Fruit fly (Drosophila melanogaster) whole organism, prepupa: Measurements from ENCODE around the gene Wwox.

Experiments used
- CG10631 ChIP-seq: fragments of 200-800 bp; sonication (Bioruptor generic); optimal IDR thresholded peaks from 2 replicates; lab custom pipeline; 2016; ENCODE audit warnings: missing biosample characterization, missing genetic modification characterization
- CG11762 ChIP-seq: fragments of 200-800 bp; sonication (Bioruptor generic); optimal IDR thresholded peaks from 3 replicates; lab custom pipeline; 2016; ENCODE audit warnings: missing biosample characterization, missing genetic modification characterization; ENCODE audit not compliant: insufficient read depth
- CG11902 ChIP-seq: fragments of 200-800 bp; sonication (Bioruptor generic); optimal IDR thresholded peaks from 3 replicates; lab custom pipeline; 2016; ENCODE audit warnings: missing biosample characterization, missing genetic modification characterization
- CG15336 ChIP-seq: fragments of 200-800 bp; sonication (Bioruptor generic); IDR thresholded peaks from 2 replicates; pipeline ENCODE4 v1.3.6; 2022; ENCODE audit warnings: missing biosample characterization, missing genetic modification characterization
- CG1621 ChIP-seq: fragments of 200-800 bp; sonication (Bioruptor generic); optimal IDR thresholded peaks from 3 replicates; lab custom pipeline; 2018; ENCODE audit warnings: missing biosample characterization, mild to moderate bottlenecking, missing genetic modification characterization
- CG16779 ChIP-seq: fragments of 200-800 bp; sonication (Bioruptor generic); optimal IDR thresholded peaks from 3 replicates; lab custom pipeline; 2017; ENCODE audit warnings: missing biosample characterization, mild to moderate bottlenecking, missing genetic modification characterization
- CG3032 ChIP-seq: fragments of 200-800 bp; optimal IDR thresholded peaks from 2 replicates; lab custom pipeline; 2019; ENCODE audit warnings: missing biosample characterization, mild to moderate bottlenecking, missing genetic modification characterization, moderate library complexity
- CG31627 ChIP-seq: fragments of 200-800 bp; sonication (Bioruptor generic); optimal IDR thresholded peaks from 3 replicates; lab custom pipeline; 2016; ENCODE audit warnings: missing biosample characterization, missing genetic modification characterization
- CG4318 ChIP-seq: fragments of 200-800 bp; sonication (Bioruptor generic); optimal IDR thresholded peaks from 3 replicates; lab custom pipeline; 2017; ENCODE audit warnings: missing biosample characterization, mild to moderate bottlenecking, missing genetic modification characterization
- CG6163 ChIP-seq: fragments of 200-800 bp; sonication (Bioruptor generic); IDR thresholded peaks from 3 replicates; pipeline ENCODE4 v1.3.6; 2022; ENCODE audit warnings: missing biosample characterization, missing genetic modification characterization
- CG6276 ChIP-seq: fragments of 200-800 bp; sonication (Bioruptor generic); optimal IDR thresholded peaks from 2 replicates; lab custom pipeline; 2017; ENCODE audit warnings: missing biosample characterization, mild to moderate bottlenecking, missing genetic modification characterization
- CG6792 ChIP-seq: fragments of 200-800 bp; sonication (Bioruptor generic); optimal IDR thresholded peaks from 3 replicates; lab custom pipeline; 2016; ENCODE audit warnings: missing biosample characterization, missing genetic modification characterization
- CG6808 ChIP-seq: fragments of 200-800 bp; sonication (Bioruptor generic); optimal IDR thresholded peaks from 3 replicates; lab custom pipeline; 2017; ENCODE audit warnings: missing biosample characterization, missing genetic modification characterization, mild to moderate bottlenecking, moderate library complexity, missing genetic modification reagents
- CG6854 ChIP-seq: fragments of 200-800 bp; sonication (Bioruptor generic); optimal IDR thresholded peaks from 2 replicates; lab custom pipeline; 2017; ENCODE audit warnings: missing biosample characterization, mild to moderate bottlenecking, missing genetic modification characterization
- CG7368 ChIP-seq: fragments of 200-800 bp; sonication (Bioruptor generic); optimal IDR thresholded peaks from 3 replicates; lab custom pipeline; 2016; ENCODE audit warnings: missing biosample characterization, missing genetic modification characterization
- CG8119 ChIP-seq: fragments of 200-800 bp; sonication (Bioruptor generic); IDR thresholded peaks from 3 replicates; pipeline ENCODE4 v1.3.6; 2022; ENCODE audit warnings: missing biosample characterization, missing genetic modification characterization
- CG8319 ChIP-seq: fragments of 200-800 bp; sonication (Bioruptor generic); optimal IDR thresholded peaks from 3 replicates; lab custom pipeline; 2016; ENCODE audit warnings: missing biosample characterization, missing genetic modification characterization
- CG9139 ChIP-seq: fragments of 200-800 bp; sonication (Bioruptor generic); optimal IDR thresholded peaks from 3 replicates; lab custom pipeline; 2017; ENCODE audit warnings: missing biosample characterization, mild to moderate bottlenecking, missing genetic modification characterization
- Eip75B ChIP-seq: fragments of 200-800 bp; sonication (Bioruptor generic); optimal IDR thresholded peaks from 3 replicates; lab custom pipeline; 2016; ENCODE audit warnings: missing biosample characterization, missing genetic modification characterization
- Eip78C ChIP-seq: fragments of 200-800 bp; sonication (Bioruptor generic); peaks from one replicate; lab custom pipeline; 2016; ENCODE audit warnings: missing biosample characterization, missing genetic modification characterization
- Ets21C ChIP-seq: fragments of 200-800 bp; sonication (Bioruptor generic); optimal IDR thresholded peaks from 3 replicates; lab custom pipeline; 2016; ENCODE audit warnings: missing biosample characterization, missing genetic modification characterization
- Hr4 ChIP-seq: fragments of 200-800 bp; sonication (Bioruptor generic); optimal IDR thresholded peaks from 3 replicates; lab custom pipeline; 2016; ENCODE audit warnings: missing biosample characterization, missing genetic modification characterization
- Lpt ChIP-seq: fragments of 200-800 bp; sonication (Bioruptor generic); optimal IDR thresholded peaks from 3 replicates; lab custom pipeline; 2016; ENCODE audit warnings: missing biosample characterization, missing genetic modification characterization
- OdsH ChIP-seq: fragments of 200-800 bp; sonication (Bioruptor generic); optimal IDR thresholded peaks from 3 replicates; lab custom pipeline; 2016; ENCODE audit warnings: missing biosample characterization, missing genetic modification characterization
- Smox ChIP-seq: fragments of 200-800 bp; sonication (Bioruptor generic); optimal IDR thresholded peaks from 3 replicates; lab custom pipeline; 2016; ENCODE audit warnings: missing biosample characterization, missing genetic modification characterization
- Sox14 ChIP-seq: fragments of 200-800 bp; sonication (Bioruptor generic); optimal IDR thresholded peaks from 3 replicates; lab custom pipeline; 2016; ENCODE audit warnings: missing biosample characterization, missing genetic modification characterization
- cyc ChIP-seq: fragments of 200-800 bp; sonication (Bioruptor generic); optimal IDR thresholded peaks from 3 replicates; lab custom pipeline; 2016; ENCODE audit warnings: missing biosample characterization, missing genetic modification characterization
- dac ChIP-seq: fragments of 200-800 bp; sonication (Bioruptor generic); optimal IDR thresholded peaks from 2 replicates; lab custom pipeline; 2017; ENCODE audit warnings: missing biosample characterization, mild to moderate bottlenecking, missing genetic modification characterization
- dsx ChIP-seq: fragments of 200-800 bp; optimal IDR thresholded peaks from 3 replicates; lab custom pipeline; 2019; ENCODE audit warnings: missing biosample characterization, mild to moderate bottlenecking, missing genetic modification characterization, moderate library complexity; ENCODE audit not compliant: poor library complexity, severe bottlenecking
- eg ChIP-seq: fragments of 200-800 bp; sonication (Bioruptor generic); IDR thresholded peaks from 3 replicates; pipeline ENCODE4 v1.3.6; 2022; ENCODE audit warnings: missing biosample characterization, missing genetic modification characterization
- esn ChIP-seq: fragments of 200-800 bp; sonication (Bioruptor generic); optimal IDR thresholded peaks from 2 replicates; lab custom pipeline; 2016; ENCODE audit warnings: missing biosample characterization, mild to moderate bottlenecking, missing genetic modification characterization, moderate library complexity
- fd85E ChIP-seq: fragments of 200-800 bp; sonication (Bioruptor generic); optimal IDR thresholded peaks from 3 replicates; lab custom pipeline; 2016; ENCODE audit warnings: missing biosample characterization, missing genetic modification characterization
- fkh ChIP-seq: fragments of 200-800 bp; sonication (Bioruptor generic); optimal IDR thresholded peaks from 3 replicates; lab custom pipeline; 2017; ENCODE audit warnings: missing biosample characterization, mild to moderate bottlenecking, missing genetic modification characterization, moderate library complexity
- net ChIP-seq: fragments of 200-800 bp; sonication (Bioruptor generic); optimal IDR thresholded peaks from 3 replicates; lab custom pipeline; 2016; ENCODE audit warnings: missing biosample characterization, missing genetic modification characterization
- pdm3 ChIP-seq: fragments of 200-800 bp; sonication (Bioruptor generic); optimal IDR thresholded peaks from 3 replicates; lab custom pipeline; 2016; ENCODE audit warnings: missing biosample characterization, missing genetic modification characterization
- salr ChIP-seq, 2 experiments: fragments of 200-800 bp; sonication (Bioruptor generic); optimal IDR thresholded peaks; 3 replicates each; lab custom pipeline; 2016 to 2018; ENCODE audit warnings: missing biosample characterization in 2 of 2, missing genetic modification characterization in 2 of 2, mild to moderate bottlenecking in 1 of 2
- spab ChIP-seq: fragments of 200-800 bp; sonication (Bioruptor generic); optimal IDR thresholded peaks from 2 replicates; lab custom pipeline; 2017; ENCODE audit warnings: missing biosample characterization, mild to moderate bottlenecking, missing genetic modification characterization, missing genetic modification reagents
- ss ChIP-seq, 2 experiments: fragments of 200-800 bp; sonication (Bioruptor generic); optimal IDR thresholded peaks; 2 replicates in 1 of 2; 3 replicates in 1 of 2; lab custom pipeline; 2017 to 2018; ENCODE audit warnings: mild to moderate bottlenecking in 2 of 2, missing biosample characterization in 2 of 2, missing genetic modification characterization in 2 of 2, moderate library complexity in 1 of 2
- svp ChIP-seq: fragments of 200-800 bp; sonication (Bioruptor generic); peaks from one replicate; lab custom pipeline; 2016; ENCODE audit warnings: missing biosample characterization, missing genetic modification characterization
- topi ChIP-seq: fragments of 200-800 bp; sonication (Bioruptor generic); optimal IDR thresholded peaks from 3 replicates; lab custom pipeline; 2016; ENCODE audit warnings: missing biosample characterization, missing genetic modification characterization
- vri ChIP-seq: fragments of 200-800 bp; sonication (Bioruptor generic); optimal IDR thresholded peaks from 3 replicates; lab custom pipeline; 2016; ENCODE audit warnings: missing biosample characterization, mild to moderate bottlenecking, missing genetic modification characterization

The Wwox gene

DNA sequence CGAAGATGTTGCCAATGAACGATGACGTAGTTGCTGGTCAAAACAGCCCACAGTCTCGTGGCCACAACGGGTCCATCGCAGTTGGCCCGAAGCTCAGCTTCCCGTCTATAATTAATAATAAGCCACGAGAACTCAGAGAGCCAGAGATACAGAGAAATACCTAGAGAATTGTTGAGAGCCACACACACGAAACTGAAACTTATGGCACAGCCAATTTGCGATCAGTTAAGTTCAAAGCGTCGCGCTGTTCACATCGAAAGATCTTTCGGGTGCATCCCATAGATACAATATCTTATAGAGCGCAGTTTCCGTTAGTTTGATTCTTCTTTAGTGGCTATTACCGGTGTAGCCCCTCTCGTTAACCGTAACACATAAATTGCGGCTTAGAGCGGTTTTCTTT lies 8.5 kb upstream of the Wwox start:
- TF ChIP-seq Hr4 (GFP tag; lab: Kevin White, UChicago) (no peak), cyc (GFP tag; lab: Kevin White, UChicago) (no peak), CG6792 (no peak), dsx (GFP tag; lab: Kevin White, UChicago) (no peak), CG3032 (tag; lab: Kevin White, UChicago) (no peak), Eip78C (GFP tag; lab: Kevin White, UChicago) (peak; percentile 45), dac (GFP tag; lab: Kevin White, UChicago) (no peak), CG4318 (GFP tag; lab: Kevin White, UChicago) (no peak), spab (no peak)
- TF ChIP-seq, all 60 proteins: peak for 1

DNA sequence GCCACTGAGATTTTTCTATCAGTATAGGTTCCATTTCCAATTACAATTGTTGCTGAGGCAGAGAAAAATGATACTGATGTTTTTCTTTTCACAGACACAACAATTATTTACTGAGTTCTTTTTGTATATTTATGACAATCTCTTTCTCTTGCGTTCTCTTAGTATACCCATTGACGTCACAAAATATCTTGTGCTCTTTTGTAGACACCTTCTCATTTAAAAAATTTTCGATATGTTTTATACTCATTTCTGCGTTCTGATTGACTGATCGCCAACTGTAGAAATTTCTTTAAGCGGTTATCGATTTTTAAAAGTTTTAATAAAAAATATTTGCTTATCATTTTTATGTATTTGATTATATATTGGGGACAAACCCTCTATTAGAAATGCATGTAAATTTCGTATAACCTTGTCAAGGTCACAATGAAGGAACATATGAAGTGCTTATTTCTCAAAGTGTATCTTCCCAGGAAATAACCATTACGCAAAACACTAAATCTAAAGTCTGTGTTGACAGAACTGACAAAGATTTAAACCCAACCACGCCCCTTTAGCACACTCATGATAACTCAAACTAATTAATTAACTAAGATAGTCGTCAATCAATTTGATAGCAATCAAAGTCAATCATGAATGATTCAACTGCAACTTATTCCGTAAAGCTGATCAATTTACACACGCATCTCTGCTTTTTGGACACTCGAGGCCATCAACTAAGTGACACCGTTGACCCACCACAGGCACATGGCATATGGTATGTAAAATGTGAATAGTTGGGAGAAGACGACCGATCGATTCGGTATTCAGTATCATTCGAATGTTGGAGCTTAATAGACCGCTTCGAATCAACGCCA lies 6.7 kb upstream of the Wwox start, which contains the start of the genes Glyat and Tg:
TSS of gene Glyat (minus strand) at position 51 of the 854 bp plus-strand sequence.
TSS of gene Tg (plus strand) at position 804 of the 854 bp plus-strand sequence.
- no peak for TF ChIP-seq Eip75B
- TF ChIP-seq topi (GFP tag; lab: Kevin White, UChicago): no peak
- TF ChIP-seq salr (GFP tag; optimal IDR thresholded peaks at IDR 0.05; lab: Kevin White, UChicago): no peak
- no peak for TF ChIP-seq Sox14 (GFP tag; lab: Kevin White, UChicago)
- TF ChIP-seq CG1621 (tag; lab: Kevin White, UChicago): no peak
- peak; percentile 23 for TF ChIP-seq fkh
- no peak for TF ChIP-seq CG6792
- TF ChIP-seq Hr4 (GFP tag; lab: Kevin White, UChicago): no peak
- TF ChIP-seq Eip78C (GFP tag; lab: Kevin White, UChicago): peak; percentile 14
- TF ChIP-seq CG8319 (GFP tag; lab: Kevin White, UChicago): no peak
- TF ChIP-seq dsx (GFP tag; lab: Kevin White, UChicago): peak; percentile 5
- TF ChIP-seq eg (GFP tag; lab: Robert Waterston, UW): peak; percentile 34; the same call in 1 of the 3 replicates
- TF ChIP-seq CG10631: no peak
- TF ChIP-seq spab: no peak
- TF ChIP-seq OdsH: no peak
- TF ChIP-seq ss (GFP tag; optimal IDR thresholded peaks at IDR 0.05; lab: Kevin White, UChicago): no peak
- TF ChIP-seq Ets21C (GFP tag; lab: Kevin White, UChicago): no peak
- TF ChIP-seq svp (GFP tag; lab: Kevin White, UChicago): no peak

DNA sequence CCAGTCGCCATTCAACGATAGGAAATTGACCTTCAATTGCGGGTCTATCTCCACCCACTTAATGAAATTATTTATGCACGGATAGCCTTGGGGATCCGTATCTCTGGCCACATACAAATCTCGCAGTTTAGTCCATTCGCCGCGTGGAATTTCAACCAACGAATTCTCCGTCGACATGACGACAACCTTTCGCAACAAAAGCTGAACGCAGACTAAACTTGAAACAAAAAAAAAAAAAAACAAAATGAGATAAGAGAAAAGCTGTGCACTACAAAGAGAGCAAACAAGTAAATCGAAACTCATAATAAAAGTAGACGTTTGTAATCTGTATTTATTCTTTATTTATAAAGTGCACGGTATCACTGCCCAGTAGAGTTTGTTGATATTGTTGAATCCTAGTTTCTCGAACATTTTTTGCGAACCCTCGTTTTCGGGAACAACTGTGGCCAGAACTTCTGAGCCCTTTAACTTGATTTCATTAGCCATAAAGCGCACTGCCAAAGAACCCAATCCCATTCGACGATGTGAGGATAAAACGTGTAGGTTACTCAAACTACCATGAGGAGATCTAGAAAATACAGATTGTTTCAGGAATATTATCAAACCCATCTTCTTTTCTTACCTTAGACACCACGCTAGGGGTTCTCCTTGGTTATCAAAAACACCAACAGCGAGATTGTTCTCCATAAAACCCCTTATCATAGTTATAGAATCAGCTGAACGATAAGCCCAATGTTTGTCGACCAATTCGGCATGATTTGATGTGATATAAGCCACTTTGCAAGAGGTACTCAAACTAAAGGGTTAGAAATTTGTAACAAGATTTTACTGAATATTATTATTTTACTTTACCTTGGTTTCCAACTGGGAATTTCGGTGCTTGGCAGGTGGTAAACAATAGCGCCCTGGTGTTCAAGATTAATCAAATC lies 5.5 kb upstream of the Wwox start, which contains the start of gene CG12560:
TSS of gene CG12560 (minus strand) at position 195 of the 929 bp plus-strand sequence.
- TF ChIP-seq CG15336 (GFP tag; lab: Robert Waterston, UW) (peak; percentile 34; the same call in 1 of the 2 replicates), eg (GFP tag; lab: Robert Waterston, UW) (peak; percentile 79; the same call in 2 of the 3 replicates), CG11762 (no peak), Hr4 (GFP tag; lab: Kevin White, UChicago) (no peak), CG6163 (GFP tag; lab: Robert Waterston, UW) (peak; percentile 59; the same call in 2 of the 3 replicates), CG6808 (GFP tag; lab: Kevin White, UChicago) (peak; percentile 18), dac (GFP tag; lab: Kevin White, UChicago) (peak; percentile 10), fd85E (GFP tag; lab: Kevin White, UChicago) (no peak), CG6792 (peak; percentile 15), Smox (GFP tag; lab: Kevin White, UChicago) (no peak), esn (no peak), CG11902 (no peak), CG9139 (GFP tag; lab: Kevin White, UChicago) (no peak), CG31627 (no peak), ss (GFP tag; optimal IDR thresholded peaks at IDR 0.05; lab: Kevin White, UChicago) (peak; percentile 32 to 44), CG7368 (GFP tag; lab: Kevin White, UChicago) (no peak), fkh (peak; percentile 26), CG6276 (GFP tag; lab: Kevin White, UChicago) (peak; percentile 46), Eip75B (peak; percentile 21), CG8119 (GFP tag; lab: Robert Waterston, UW) (peak; percentile 61; the same call in 2 of the 3 replicates), pdm3 (GFP tag; lab: Kevin White, UChicago) (no peak), vri (GFP tag; lab: Kevin White, UChicago) (peak; percentile 34), CG16779 (tag; lab: Kevin White, UChicago) (peak; percentile 57), net (peak; percentile 55), CG6854 (GFP tag; lab: Kevin White, UChicago) (peak; percentile 13), Lpt (GFP tag; lab: Kevin White, UChicago) (peak; percentile 16), Sox14 (GFP tag; lab: Kevin White, UChicago) (peak; percentile 34), salr (GFP tag; optimal IDR thresholded peaks at IDR 0.05; lab: Kevin White, UChicago) (no peak), dsx (GFP tag; lab: Kevin White, UChicago) (peak; percentile 12), CG1621 (tag; lab: Kevin White, UChicago) (peak; percentile 48)
